Worm (Caenorhabditis elegans) whole organism, L2 larva: Measurements from ENCODE around the gene lact-3.

ENCODE experiments used
- C34F6.9 ChIP-seq: fragments of 150-350 bp; optimal IDR thresholded peaks from 2 replicates; lab custom pipeline; 2014; ENCODE audit warnings: missing biosample characterization, missing genetic modification characterization
- F13H6.1 ChIP-seq: sonication (generic microtip); optimal IDR thresholded peaks from 2 replicates; lab custom pipeline; 2016; ENCODE audit warnings: missing genetic modification characterization, missing compliant biosample characterization
- R02D3.7 ChIP-seq: fragments of 150-350 bp; optimal IDR thresholded peaks from 2 replicates; lab custom pipeline; 2014; ENCODE audit warnings: missing biosample characterization, missing genetic modification characterization
- Y55F3AM.14 ChIP-seq: fragments of 200-800 bp; sonication (Bioruptor generic); optimal IDR thresholded peaks from 2 replicates; lab custom pipeline; 2018; ENCODE audit warnings: mild to moderate bottlenecking, missing genetic modification characterization, missing compliant biosample characterization
- ZK546.5 ChIP-seq: sonication (generic microtip); optimal IDR thresholded peaks from 2 replicates; lab custom pipeline; 2017; ENCODE audit warnings: missing biosample characterization, missing genetic modification characterization
- aly-2 ChIP-seq: fragments of 150-350 bp; optimal IDR thresholded peaks from 2 replicates; lab custom pipeline; 2014; ENCODE audit warnings: missing biosample characterization, missing genetic modification characterization
- blmp-1 ChIP-seq: sonication (generic microtip); optimal IDR thresholded peaks from 2 replicates; lab custom pipeline; 2017; ENCODE audit warnings: missing genetic modification characterization, mild to moderate bottlenecking, missing compliant biosample characterization, antibody characterized with exemption, moderate library complexity; ENCODE audit not compliant: insufficient read depth
- ceh-16 ChIP-seq: fragments of 150-350 bp; optimal IDR thresholded peaks from 2 replicates; lab custom pipeline; 2014; ENCODE audit warnings: missing biosample characterization, missing genetic modification characterization
- dmd-4 ChIP-seq: sonication (generic microtip); optimal IDR thresholded peaks from 2 replicates; lab custom pipeline; 2017; ENCODE audit warnings: missing biosample characterization, missing genetic modification characterization
- egl-27 ChIP-seq: sonication (generic microtip); optimal IDR thresholded peaks from 3 replicates; lab custom pipeline; 2017; ENCODE audit warnings: missing biosample characterization, missing genetic modification reagents, missing genetic modification characterization
- elt-1 ChIP-seq: fragments of 150-350 bp; optimal IDR thresholded peaks from 2 replicates; lab custom pipeline; 2014; ENCODE audit warnings: missing biosample characterization, missing genetic modification characterization
- elt-3 ChIP-seq: sonication (generic microtip); optimal IDR thresholded peaks from 2 replicates; lab custom pipeline; 2017; ENCODE audit warnings: missing biosample characterization, missing genetic modification characterization
- fos-1 ChIP-seq: fragments of 150-350 bp; optimal IDR thresholded peaks from 2 replicates; lab custom pipeline; 2014; ENCODE audit warnings: missing biosample characterization, missing genetic modification characterization
- gmeb-1 ChIP-seq: fragments of 150-350 bp; optimal IDR thresholded peaks from 2 replicates; lab custom pipeline; 2014; ENCODE audit warnings: missing biosample characterization, missing genetic modification characterization
- lin-11 ChIP-seq: fragments of 150-350 bp; sonication (generic microtip); optimal IDR thresholded peaks from 2 replicates; lab custom pipeline; 2014; ENCODE audit warnings: missing biosample characterization, missing genetic modification characterization, inconsistent platforms, mixed read lengths
- lin-13 ChIP-seq: fragments of 150-350 bp; optimal IDR thresholded peaks from 2 replicates; lab custom pipeline; 2014; ENCODE audit warnings: missing biosample characterization, missing genetic modification reagents, missing genetic modification characterization
- lin-39 ChIP-seq: fragments of 150-350 bp; optimal IDR thresholded peaks from 2 replicates; lab custom pipeline; 2014; ENCODE audit warnings: missing biosample characterization, missing genetic modification reagents, missing genetic modification characterization
- lsy-2 ChIP-seq, 2 experiments: fragments of 150-350 bp in 1 of 2; sonication (generic microtip) in 1 of 2; optimal IDR thresholded peaks; 2 replicates each; lab custom pipeline; 2014 to 2017; ENCODE audit warnings: missing biosample characterization in 2 of 2, missing genetic modification characterization in 2 of 2
- mab-5 ChIP-seq: fragments of 150-350 bp; optimal IDR thresholded peaks from 2 replicates; lab custom pipeline; 2014; ENCODE audit warnings: missing biosample characterization, missing genetic modification characterization
- mbf-1 ChIP-seq: sonication (generic microtip); optimal IDR thresholded peaks from 2 replicates; lab custom pipeline; 2017; ENCODE audit warnings: missing biosample characterization, missing genetic modification characterization
- nhr-10 ChIP-seq: sonication (generic microtip); optimal IDR thresholded peaks from 2 replicates; lab custom pipeline; 2017; ENCODE audit warnings: missing biosample characterization, missing genetic modification characterization
- nhr-11 ChIP-seq: fragments of 150-350 bp; optimal IDR thresholded peaks from 2 replicates; lab custom pipeline; 2014; ENCODE audit warnings: missing biosample characterization, missing genetic modification characterization
- nhr-129 ChIP-seq: fragments of 150-350 bp; optimal IDR thresholded peaks from 2 replicates; lab custom pipeline; 2014; ENCODE audit warnings: missing biosample characterization, missing genetic modification characterization
- nhr-21 ChIP-seq: fragments of 150-350 bp; optimal IDR thresholded peaks from 2 replicates; lab custom pipeline; 2014; ENCODE audit warnings: missing biosample characterization, missing genetic modification characterization
- nhr-23 ChIP-seq: fragments of 150-350 bp; optimal IDR thresholded peaks from 2 replicates; lab custom pipeline; 2014; ENCODE audit warnings: missing biosample characterization, missing genetic modification reagents, missing genetic modification characterization
- nhr-25 ChIP-seq: fragments of 150-350 bp; sonication (generic microtip); optimal IDR thresholded peaks from 3 replicates; lab custom pipeline; 2014; ENCODE audit warnings: missing biosample characterization, missing genetic modification characterization
- nhr-6 ChIP-seq: fragments of 150-350 bp; optimal IDR thresholded peaks from 2 replicates; lab custom pipeline; 2014; ENCODE audit warnings: missing biosample characterization, missing genetic modification characterization
- nhr-77 ChIP-seq: fragments of 150-350 bp; optimal IDR thresholded peaks from 2 replicates; lab custom pipeline; 2014; ENCODE audit warnings: missing biosample characterization, missing genetic modification characterization
- skn-1 ChIP-seq: sonication (generic microtip); optimal IDR thresholded peaks from 2 replicates; lab custom pipeline; 2017; ENCODE audit warnings: missing biosample characterization, missing genetic modification characterization
- sma-9 ChIP-seq, 2 experiments: fragments of 150-350 bp in 1 of 2; sonication (generic microtip) in 1 of 2; optimal IDR thresholded peaks; 2 replicates each; lab custom pipeline; 2014 to 2016; ENCODE audit warnings: missing genetic modification characterization in 2 of 2, mild to moderate bottlenecking in 1 of 2, missing biosample characterization in 1 of 2, missing compliant biosample characterization in 1 of 2, missing genetic modification reagents in 1 of 2, moderate library complexity in 1 of 2
- unc-55 ChIP-seq: fragments of 150-350 bp; sonication (generic microtip); optimal IDR thresholded peaks from 3 replicates; lab custom pipeline; 2014; ENCODE audit warnings: missing biosample characterization, missing genetic modification reagents, missing genetic modification characterization
- unc-62 ChIP-seq: fragments of 150-350 bp; optimal IDR thresholded peaks from 2 replicates; lab custom pipeline; 2014; ENCODE audit warnings: missing biosample characterization, missing genetic modification reagents, missing genetic modification characterization
- zag-1 ChIP-seq: fragments of 150-350 bp; optimal IDR thresholded peaks from 2 replicates; lab custom pipeline; 2014; ENCODE audit warnings: missing biosample characterization, missing genetic modification characterization
- ztf-1 ChIP-seq: fragments of 200-800 bp; sonication (Bioruptor generic); conservative IDR thresholded peaks from 2 replicates; pipeline ENCODE4 v1.3.6; 2022; ENCODE audit warnings: missing genetic modification characterization, missing compliant biosample characterization
- ztf-11 ChIP-seq: sonication (generic microtip); optimal IDR thresholded peaks from 2 replicates; lab custom pipeline; 2017; ENCODE audit warnings: missing biosample characterization, missing genetic modification characterization
- ztf-4 ChIP-seq: fragments of 150-350 bp; optimal IDR thresholded peaks from 2 replicates; lab custom pipeline; 2014; ENCODE audit warnings: missing biosample characterization, missing genetic modification characterization

Gene lact-3

ce11 chrII:10630944-10631343, 26.5 kb downstream of the lact-3 start:
- TF ChIP-seq fos-1, result peak; percentile 55
- TF ChIP-seq C34F6.9 (tag; lab: Kevin White, UChicago), result no peak
- no peak for TF ChIP-seq mbf-1
- TF ChIP-seq elt-3, result no peak
- no peak for TF ChIP-seq ztf-4 (tag; lab: Kevin White, UChicago)
- no peak for TF ChIP-seq nhr-25 (tag; lab: Kevin White, UChicago)
- TF ChIP-seq nhr-23 (tag; lab: Kevin White, UChicago), result no peak

- TF ChIP-seq skn-1 (tag; lab: Kevin White, UChicago) (no peak), nhr-21 (no peak), mab-5 (tag; lab: Kevin White, UChicago) (no peak), elt-1 (tag; lab: Kevin White, UChicago) (no peak), nhr-10 (tag; lab: Kevin White, UChicago) (no peak), dmd-4 (tag; lab: Kevin White, UChicago) (no peak), sma-9 (GFP tag; optimal IDR thresholded peaks at IDR 0.05; lab: Kevin White, UChicago) (no peak), sma-9 (tag; optimal IDR thresholded peaks at IDR 0.05; lab: Kevin White, UChicago) (no peak), nhr-77 (tag; lab: Kevin White, UChicago) (no peak), unc-55 (GFP tag; lab: Kevin White, UChicago) (no peak), R02D3.7 (tag; lab: Kevin White, UChicago) (no peak), mbf-1 (no peak), C34F6.9 (tag; lab: Kevin White, UChicago) (no peak), ztf-1 (GFP tag; lab: Robert Waterston, UW) (no peak), nhr-11 (tag; lab: Kevin White, UChicago) (no peak), nhr-25 (tag; lab: Kevin White, UChicago) (no peak), Y55F3AM.14 (GFP tag; lab: Kevin White, UChicago) (no peak), blmp-1 (tag; lab: Kevin White, UChicago) (no peak), lin-39 (tag; lab: Kevin White, UChicago) (no peak)
- TF ChIP-seq, all 48 proteins: peak for 0
Observed at ce11 chrII:10627963-10628362, 29.5 kb downstream of the lact-3 start, which contains the start of gene M28.8. Gene M28.8 (plus strand): TSS chrII:10628263.

DNA sequence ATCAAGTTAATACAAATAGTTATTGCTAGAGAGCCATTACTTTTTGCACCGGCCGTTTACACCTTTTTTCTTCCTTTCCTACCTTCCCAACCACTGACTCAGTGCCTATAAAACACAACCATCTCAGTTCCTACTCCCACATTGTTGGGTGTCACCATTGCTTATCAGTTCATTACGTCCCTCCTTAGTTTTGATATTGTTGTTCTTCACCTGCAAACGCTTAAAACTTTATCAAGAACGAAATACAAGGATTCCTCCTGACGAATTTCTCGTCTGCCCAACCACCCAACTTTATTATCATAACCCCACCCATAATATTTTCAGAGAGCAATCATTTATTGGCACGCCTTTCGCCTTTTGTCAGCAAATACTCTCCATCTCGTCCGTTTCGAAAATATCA, 30.4 kb downstream of the lact-3 start:
- TF ChIP-seq ceh-16 (tag; lab: Kevin White, UChicago) (no peak), ztf-11 (no peak), zag-1 (tag; lab: Kevin White, UChicago) (no peak), ZK546.5 (tag; lab: Kevin White, UChicago) (no peak), ztf-4 (tag; lab: Kevin White, UChicago) (no peak), dmd-4 (tag; lab: Kevin White, UChicago) (no peak), R02D3.7 (tag; lab: Kevin White, UChicago) (no peak), gmeb-1 (no peak), nhr-77 (tag; lab: Kevin White, UChicago) (no peak), fos-1 (peak; percentile 94), blmp-1 (tag; lab: Kevin White, UChicago) (no peak), elt-1 (tag; lab: Kevin White, UChicago) (no peak), F13H6.1 (tag; lab: Kevin White, UChicago) (peak; percentile 8), lin-13 (no peak)

DNA sequence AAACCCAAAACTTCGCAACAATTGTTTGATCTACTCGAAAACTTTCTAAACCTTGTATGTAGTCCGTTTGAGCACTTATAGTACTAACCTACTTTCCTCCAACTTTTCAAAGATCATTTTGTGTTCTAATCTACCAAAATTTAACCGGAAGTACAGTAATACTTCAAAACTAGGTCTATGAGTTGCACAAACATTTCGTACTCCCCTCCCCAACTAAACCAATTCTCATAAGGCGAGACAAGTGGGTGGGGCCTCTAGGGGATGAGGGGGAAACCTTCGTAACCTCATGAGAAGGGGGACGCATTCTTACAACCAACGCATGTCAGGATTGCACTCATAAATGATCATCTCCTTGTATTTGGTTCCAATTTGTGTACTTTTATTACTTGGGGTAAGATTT, 35.5 kb downstream of the lact-3 start, which contains the start of gene cutl-9:
cutl-9 (plus strand) TSS at position 301 of the 400 bp plus-strand sequence.
- TF ChIP-seq elt-3, result no peak
- no peak for TF ChIP-seq egl-27
- no peak for TF ChIP-seq unc-55 (GFP tag; lab: Kevin White, UChicago)
- TF ChIP-seq lsy-2 (tag; optimal IDR thresholded peaks at IDR 0.05; lab: Kevin White, UChicago), result no peak
- no peak for TF ChIP-seq nhr-129 (tag; lab: Kevin White, UChicago)
- TF ChIP-seq ceh-16 (tag; lab: Kevin White, UChicago), result no peak
- TF ChIP-seq blmp-1 (tag; lab: Kevin White, UChicago), result no peak
- no peak for TF ChIP-seq unc-62 (GFP tag; lab: Kevin White, UChicago)
- no peak for TF ChIP-seq lin-39 (tag; lab: Kevin White, UChicago)
- no peak for TF ChIP-seq nhr-6 (tag; lab: Kevin White, UChicago)
- no peak for TF ChIP-seq ztf-4 (tag; lab: Kevin White, UChicago)
- no peak for TF ChIP-seq aly-2 (tag; lab: Kevin White, UChicago)
- no peak for TF ChIP-seq dmd-4 (tag; lab: Kevin White, UChicago)
- TF ChIP-seq lin-11 (tag; lab: Kevin White, UChicago), result no peak
- TF ChIP-seq lin-13, result no peak
